Worm (Caenorhabditis elegans) whole organism, early embryonic: ENCODE data around the gene pir-2.
A peak's percentile ranks its signal among the peaks of the same experiment; 100 is the strongest.
"Not testable (repeated sequence)": the region's sequence is repeated elsewhere in the genome, so short reads cannot be mapped to it uniquely, and the experiment has no call there.

Experiments
- B0310.2 ChIP-seq: sonication (generic microtip); optimal IDR thresholded peaks from 2 replicates; lab custom pipeline; 2016; ENCODE audit warnings: mild to moderate bottlenecking, missing genetic modification characterization, missing compliant biosample characterization
- F13C5.2 ChIP-seq: sonication (generic microtip); optimal IDR thresholded peaks from 2 replicates; lab custom pipeline; 2017; ENCODE audit warnings: mild to moderate bottlenecking, missing genetic modification characterization, inconsistent platforms, missing compliant biosample characterization
- aly-1 ChIP-seq: sonication (generic microtip); optimal IDR thresholded peaks from 2 replicates; lab custom pipeline; 2016; ENCODE audit warnings: missing genetic modification characterization, missing compliant biosample characterization
- ama-1 ChIP-seq: fragments of 150-350 bp; optimal IDR thresholded peaks from 2 replicates; lab custom pipeline; 2014
- ceh-13 ChIP-seq: fragments of 200-800 bp; sonication (Bioruptor generic); optimal IDR thresholded peaks from 2 replicates; lab custom pipeline; 2018; ENCODE audit warnings: mild to moderate bottlenecking, missing genetic modification characterization, missing compliant biosample characterization
- ceh-36 ChIP-seq: sonication (generic microtip); optimal IDR thresholded peaks from 2 replicates; lab custom pipeline; 2016; ENCODE audit warnings: missing genetic modification characterization, inconsistent platforms, missing compliant biosample characterization
- ets-7 ChIP-seq: sonication (generic microtip); optimal IDR thresholded peaks from 2 replicates; lab custom pipeline; 2016; ENCODE audit warnings: missing genotype, missing genetic modification characterization, missing compliant biosample characterization
- flt-1 ChIP-seq: fragments of 200-800 bp; sonication (Bioruptor generic); IDR thresholded peaks from 2 replicates; pipeline ENCODE4 v1.3.6; 2022; ENCODE audit warnings: missing genetic modification characterization, missing compliant biosample characterization
- hmbx-1 ChIP-seq: sonication (generic microtip); optimal IDR thresholded peaks from 2 replicates; lab custom pipeline; 2016; ENCODE audit warnings: mild to moderate bottlenecking, missing genetic modification characterization, missing compliant biosample characterization
- hmg-4 ChIP-seq: fragments of 200-800 bp; sonication (Bioruptor generic); optimal IDR thresholded peaks from 2 replicates; lab custom pipeline; 2018; ENCODE audit warnings: mild to moderate bottlenecking, missing genetic modification characterization, missing compliant biosample characterization
- hnd-1 ChIP-seq: sonication (generic microtip); optimal IDR thresholded peaks from 2 replicates; lab custom pipeline; 2016; ENCODE audit warnings: missing genetic modification characterization, missing compliant biosample characterization
- pes-1 ChIP-seq: fragments of 200-800 bp; sonication (Bioruptor generic); IDR thresholded peaks from 2 replicates; pipeline ENCODE4 v1.3.6; 2022; ENCODE audit warnings: missing genetic modification reagents, missing genetic modification characterization, missing compliant biosample characterization
- scrt-1 ChIP-seq: fragments of 200-800 bp; sonication (Bioruptor generic); IDR thresholded peaks from 2 replicates; pipeline ENCODE4 v1.3.6; 2022; ENCODE audit warnings: missing genetic modification characterization, missing compliant biosample characterization
- sea-1 ChIP-seq: fragments of 200-800 bp; sonication (Bioruptor generic); conservative IDR thresholded peaks from 2 replicates; pipeline ENCODE4 v1.3.6; 2022; ENCODE audit warnings: missing genetic modification characterization, missing compliant biosample characterization
- tbx-11 ChIP-seq: fragments of 200-800 bp; sonication (Bioruptor generic); IDR thresholded peaks from 2 replicates; pipeline ENCODE4 v1.3.6; 2022; ENCODE audit warnings: missing genetic modification characterization, missing compliant biosample characterization
- tbx-37 ChIP-seq: fragments of 200-800 bp; sonication (Bioruptor generic); conservative IDR thresholded peaks from 2 replicates; pipeline ENCODE4 v1.3.6; 2022; ENCODE audit warnings: missing genetic modification reagents, missing genetic modification characterization, missing compliant biosample characterization
- tra-4 ChIP-seq: sonication (generic microtip); optimal IDR thresholded peaks from 2 replicates; lab custom pipeline; 2017; ENCODE audit warnings: missing genetic modification characterization, missing compliant biosample characterization

Gene pir-2

ce11 chrIII:9434999-9435398 lies 8.4 kb downstream of the pir-2 start:
- TF ChIP-seq ama-1: no peak
- no peak for TF ChIP-seq hnd-1 (tag; lab: Kevin White, UChicago)
- TF ChIP-seq hmg-4: no peak
- TF ChIP-seq tbx-37 (GFP tag; lab: Robert Waterston, UW): no peak

- no peak for TF ChIP-seq scrt-1 (GFP tag; lab: Robert Waterston, UW)
- TF ChIP-seq hnd-1 (tag; lab: Kevin White, UChicago): no peak
- TF ChIP-seq F13C5.2 (tag; lab: Kevin White, UChicago): no peak
These were observed 9.8 kb downstream of the pir-2 start, which contains the start of gene cpar-1 for ce11 chrIII:9433576-9434107. Gene cpar-1, plus strand, starts transcription at chrIII:9434057.

- no peak for TF ChIP-seq B0310.2 (tag; lab: Kevin White, UChicago)
- no peak for TF ChIP-seq ceh-13 (GFP tag; lab: Kevin White, UChicago)
- no peak for TF ChIP-seq tbx-37 (GFP tag; lab: Robert Waterston, UW)
- TF ChIP-seq aly-1 (tag; lab: Kevin White, UChicago): no peak
- no peak for TF ChIP-seq hmg-4
- no peak for TF ChIP-seq scrt-1 (GFP tag; lab: Robert Waterston, UW)
- TF ChIP-seq ets-7 (tag; lab: Kevin White, UChicago): no peak
- TF ChIP-seq ama-1: no peak
- TF ChIP-seq ceh-36 (tag; lab: Kevin White, UChicago): no peak
- no peak for TF ChIP-seq tbx-11
- TF ChIP-seq hmbx-1 (tag; lab: Kevin White, UChicago): no peak
- no peak for TF ChIP-seq F13C5.2 (tag; lab: Kevin White, UChicago)
- TF ChIP-seq pes-1 (GFP tag; lab: Robert Waterston, UW): no peak
- TF ChIP-seq flt-1 (GFP tag; lab: Robert Waterston, UW): no peak
- no peak for TF ChIP-seq tra-4
- no peak for TF ChIP-seq hnd-1 (tag; lab: Kevin White, UChicago)
These were observed 17.1 kb downstream of the pir-2 start, which contains the start of gene T26G10.5 for ce11 chrIII:9426301-9426700. Gene T26G10.5, minus strand, starts transcription at chrIII:9426401.

- not testable (repeated sequence) for TF ChIP-seq ceh-13 (GFP tag; lab: Kevin White, UChicago); ceh-36 (tag; lab: Kevin White, UChicago); pes-1 (GFP tag; lab: Robert Waterston, UW)
These were observed 23.2 kb downstream of the pir-2 start, which contains the start of gene T26G10.4 for ce11 chrIII:9420231-9420630. Gene T26G10.4, plus strand, starts transcription at chrIII:9420531.

- TF ChIP-seq scrt-1 (GFP tag; lab: Robert Waterston, UW) (no peak), sea-1 (GFP tag; lab: Robert Waterston, UW) (no peak), pes-1 (GFP tag; lab: Robert Waterston, UW) (no peak), hmbx-1 (tag; lab: Kevin White, UChicago) (no peak), tbx-11 (no peak)
These were observed 30.1 kb downstream of the pir-2 start, which contains the start of gene T26G10.3 for ce11 chrIII:9413340-9413739. Gene T26G10.3, minus strand, starts transcription at chrIII:9413440.

- 0 out of 2 replicates have a peak, but pooled peaks have one; percentile 7 for TF ChIP-seq tbx-11
- peak; percentile 65 for TF ChIP-seq scrt-1 (GFP tag; lab: Robert Waterston, UW)
- peak; percentile 51 for TF ChIP-seq pes-1 (GFP tag; lab: Robert Waterston, UW)
- TF ChIP-seq sea-1 (GFP tag; lab: Robert Waterston, UW): 0 out of 2 replicates have a peak, but pooled peaks have one; percentile 51
These were observed 35.1 kb downstream of the pir-2 start for ce11 chrIII:9408304-9408703.

- TF ChIP-seq aly-1 (tag; lab: Kevin White, UChicago) (no peak), sea-1 (GFP tag; lab: Robert Waterston, UW) (no peak), ama-1 (no peak), hmg-4 (no peak), tra-4 (no peak), tbx-37 (GFP tag; lab: Robert Waterston, UW) (no peak), F13C5.2 (tag; lab: Kevin White, UChicago) (no peak), scrt-1 (GFP tag; lab: Robert Waterston, UW) (no peak), pes-1 (GFP tag; lab: Robert Waterston, UW) (no peak), B0310.2 (tag; lab: Kevin White, UChicago) (no peak), tbx-11 (no peak), flt-1 (GFP tag; lab: Robert Waterston, UW) (no peak), ceh-13 (GFP tag; lab: Kevin White, UChicago) (no peak)
These were observed 36.8 kb downstream of the pir-2 start, which contains the start of gene T26G10.1 for ce11 chrIII:9406600-9406999. Gene T26G10.1, minus strand, starts transcription at chrIII:9406641.

- no peak for TF ChIP-seq tbx-37 (GFP tag; lab: Robert Waterston, UW)
- no peak for TF ChIP-seq ama-1
- TF ChIP-seq flt-1 (GFP tag; lab: Robert Waterston, UW): no peak
- TF ChIP-seq tra-4: no peak
- no peak for TF ChIP-seq scrt-1 (GFP tag; lab: Robert Waterston, UW)
- no peak for TF ChIP-seq B0310.2 (tag; lab: Kevin White, UChicago)
- no peak for TF ChIP-seq ets-7 (tag; lab: Kevin White, UChicago)
- TF ChIP-seq tbx-11: no peak
These were observed 42.4 kb downstream of the pir-2 start, which contains the start of gene nlp-48 for ce11 chrIII:9401036-9401435. Gene nlp-48, minus strand, starts transcription at chrIII:9401136.
